Worm (Caenorhabditis elegans): ENCODE measurements around the gene F55H2.8.

The F55H2.8 gene

DNA sequence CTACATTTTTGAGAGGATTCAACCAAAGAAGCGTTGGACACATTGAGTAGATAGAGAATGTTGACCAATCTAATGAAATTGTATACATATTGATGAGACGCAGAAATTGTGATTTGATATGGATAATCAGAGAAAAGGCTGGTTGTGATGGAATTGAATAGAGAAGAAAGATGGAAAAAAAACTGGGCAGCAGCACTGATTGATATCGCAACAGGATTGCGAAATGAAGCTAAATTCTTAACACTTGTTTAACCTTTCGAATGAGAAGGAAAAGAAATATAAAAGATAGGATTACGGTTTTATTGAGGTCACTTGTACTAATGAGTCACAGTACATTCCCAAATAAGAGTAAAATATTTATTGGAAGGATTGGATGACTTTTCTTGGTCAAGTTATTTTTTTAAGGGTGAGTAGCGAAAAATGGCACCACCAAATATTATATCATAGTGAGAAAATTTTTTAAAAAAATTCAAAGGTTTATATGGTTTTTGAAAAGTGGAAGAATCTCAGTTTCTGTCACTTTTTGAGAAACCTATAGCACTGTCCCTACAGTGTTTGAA is 11.4 kb upstream of the F55H2.8 start (continued):
- no peak for TF ChIP-seq egl-5 (tag; optimal IDR thresholded peaks at IDR 0.05)
- TF ChIP-seq elt-3 (tag; optimal IDR thresholded peaks at IDR 0.05) = peak in 2 of 3 experiments; percentile 70 to 78
- TF ChIP-seq mdl-1 (tag; optimal IDR thresholded peaks at IDR 0.05) = no peak
- no peak for TF ChIP-seq ceh-82 (tag; optimal IDR thresholded peaks at IDR 0.05)
- no peak for TF ChIP-seq eor-1 (tag; optimal IDR thresholded peaks at IDR 0.05)
- no peak for TF ChIP-seq aly-2 (tag; optimal IDR thresholded peaks at IDR 0.05)
- no peak for TF ChIP-seq ceh-9 (tag; optimal IDR thresholded peaks at IDR 0.05)
- TF ChIP-seq jun-1 (tag; optimal IDR thresholded peaks at IDR 0.05) = no peak

DNA sequence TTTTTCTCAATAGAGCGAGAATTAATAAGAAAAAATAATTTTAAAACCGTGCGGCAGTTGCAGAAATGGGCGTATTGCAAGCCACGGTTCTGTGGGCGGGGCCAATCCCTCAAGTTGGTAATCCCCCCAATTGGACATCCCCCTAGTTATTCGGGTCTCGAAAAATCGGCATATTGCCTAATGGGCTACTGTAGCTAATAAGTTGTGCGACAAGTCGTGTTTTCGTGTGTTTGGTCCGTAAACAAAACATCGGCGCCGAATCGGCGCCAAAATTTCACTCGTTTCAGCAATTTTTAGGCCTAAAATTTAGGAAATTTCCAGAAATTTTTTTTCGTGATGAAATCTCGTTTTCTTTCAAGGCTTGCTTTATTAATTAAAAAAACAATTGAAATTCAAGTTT is 9.3 kb upstream of the F55H2.8 start:
- no peak for TF ChIP-seq tbx-2 (tag; optimal IDR thresholded peaks at IDR 0.05)
- TF ChIP-seq fkh-10 (GFP tag; optimal IDR thresholded peaks at IDR 0.05) = no peak
- no peak for TF ChIP-seq mdl-1 (tag; optimal IDR thresholded peaks at IDR 0.05)
- TF ChIP-seq mml-1 (tag; optimal IDR thresholded peaks at IDR 0.05) = no peak
- no peak for TF ChIP-seq pha-4 (tag; optimal IDR thresholded peaks at IDR 0.05)
- TF ChIP-seq jun-1 (tag; optimal IDR thresholded peaks at IDR 0.05) = no peak
- TF ChIP-seq nhr-28 (tag; optimal IDR thresholded peaks at IDR 0.05) = no peak
- TF ChIP-seq ceh-82 (tag; optimal IDR thresholded peaks at IDR 0.05) = no peak
- no peak for TF ChIP-seq lsy-12 (tag; optimal IDR thresholded peaks at IDR 0.05)
- no peak for TF ChIP-seq hmg-11 (tag; optimal IDR thresholded peaks at IDR 0.05)
- no peak for TF ChIP-seq elt-2 (tag; optimal IDR thresholded peaks at IDR 0.05)
- no peak for TF ChIP-seq skn-1 (tag; optimal IDR thresholded peaks at IDR 0.05)

DNA sequence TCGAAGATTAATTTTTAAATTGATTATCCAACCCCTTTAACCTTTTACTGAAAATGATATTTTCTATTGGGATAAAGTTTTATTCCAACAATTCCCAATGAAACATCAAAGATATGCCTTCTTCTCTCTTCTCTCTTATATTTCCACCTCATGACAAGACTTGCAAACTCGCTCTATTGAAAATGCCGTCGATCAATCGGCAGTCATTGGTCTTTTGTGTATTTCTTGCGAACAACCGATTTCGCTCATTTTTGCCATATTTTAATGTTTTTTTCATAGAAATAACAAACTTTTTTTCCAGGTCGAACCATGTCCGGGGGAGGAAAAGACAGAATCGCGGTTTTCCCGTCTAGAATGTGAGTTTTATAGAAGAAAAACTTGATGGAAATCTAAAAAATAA is 5.9 kb upstream of the F55H2.8 start, which contains the start of gene vha-14:
vha-14 (plus strand) TSS at position 302 of the 400 bp plus-strand sequence.
- TF ChIP-seq pqm-1 (tag; optimal IDR thresholded peaks at IDR 0.05) (peak; percentile 31), ztf-4 (tag; optimal IDR thresholded peaks at IDR 0.05) (no peak), nhr-25 (tag; optimal IDR thresholded peaks at IDR 0.05) (peak; percentile 56), hmg-11 (tag; optimal IDR thresholded peaks at IDR 0.05) (peak; percentile 40), nhr-12 (tag; optimal IDR thresholded peaks at IDR 0.05) (no peak), snpc-4 (tag; optimal IDR thresholded peaks at IDR 0.05) (peak; percentile 8), nhr-67 (tag; optimal IDR thresholded peaks at IDR 0.05) (no peak), elt-2 (tag; optimal IDR thresholded peaks at IDR 0.05) (peak; percentile 28), elt-1 (tag; optimal IDR thresholded peaks at IDR 0.05) (no peak), nhr-23 (tag; optimal IDR thresholded peaks at IDR 0.05) (peak; percentile 8), nhr-28 (tag; optimal IDR thresholded peaks at IDR 0.05) (no peak), egl-27 (tag; optimal IDR thresholded peaks at IDR 0.05) (no peak), fos-1 (tag; optimal IDR thresholded peaks at IDR 0.05) (no peak), nfya-1 (tag; optimal IDR thresholded peaks at IDR 0.05; ENCODE audit: insufficient read depth) (peak; percentile 73), ztf-11 (tag; optimal IDR thresholded peaks at IDR 0.05) (no peak), ceh-28 (tag; optimal IDR thresholded peaks at IDR 0.05) (peak; percentile 6), lin-15B (tag; optimal IDR thresholded peaks at IDR 0.05) (peak; percentile 78), pha-4 (tag; optimal IDR thresholded peaks at IDR 0.05) (peak; percentile 70), nhr-76 (tag; optimal IDR thresholded peaks at IDR 0.05) (no peak), lin-39 (tag; optimal IDR thresholded peaks at IDR 0.05) (peak; percentile 55), daf-12 (tag; optimal IDR thresholded peaks at IDR 0.05) (no peak), ama-1 (optimal IDR thresholded peaks at IDR 0.05) (peak; percentile 3), egl-5 (tag; optimal IDR thresholded peaks at IDR 0.05) (no peak), fkh-2 (tag; optimal IDR thresholded peaks at IDR 0.05) (no peak), nhr-77 (tag; optimal IDR thresholded peaks at IDR 0.05) (no peak), ceh-16 (tag; optimal IDR thresholded peaks at IDR 0.05) (no peak)

DNA sequence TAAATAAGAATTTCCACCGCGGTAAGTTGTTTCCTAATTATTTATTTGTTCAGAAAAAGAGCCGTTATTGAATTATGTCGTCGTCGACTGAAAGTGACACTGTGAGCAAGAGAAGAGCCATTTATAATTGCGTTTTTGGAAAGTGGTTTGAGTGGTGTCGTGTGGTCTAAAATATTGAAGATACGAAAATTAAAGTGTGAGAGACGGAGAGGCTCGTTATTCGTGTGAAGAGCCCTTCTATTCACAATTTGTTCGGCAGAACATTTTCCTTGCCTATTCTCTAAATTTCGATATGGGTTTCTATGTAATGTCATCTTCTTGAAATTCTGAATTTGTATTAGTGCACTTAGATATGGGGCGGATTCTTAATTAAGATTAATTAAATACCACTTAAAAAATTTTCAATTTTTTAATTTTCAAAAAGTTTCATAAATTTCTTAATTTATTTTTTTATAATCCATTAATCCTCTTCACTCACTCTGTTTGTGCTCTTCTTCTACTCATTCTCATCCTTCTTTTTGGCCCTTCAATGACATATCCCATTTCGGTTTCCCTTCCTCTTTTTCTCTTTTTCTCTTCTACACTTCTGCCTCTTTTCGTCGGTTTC is 3.8 kb upstream of the F55H2.8 start:
- TF ChIP-seq nhr-23 (tag; optimal IDR thresholded peaks at IDR 0.05) (peak; percentile 3), lin-15B (tag; optimal IDR thresholded peaks at IDR 0.05) (no peak), ztf-4 (tag; optimal IDR thresholded peaks at IDR 0.05) (peak; percentile 47), aly-2 (tag; optimal IDR thresholded peaks at IDR 0.05) (no peak), pha-4 (tag; optimal IDR thresholded peaks at IDR 0.05) (peak; percentile 3), egl-5 (tag; optimal IDR thresholded peaks at IDR 0.05) (no peak), daf-12 (tag; optimal IDR thresholded peaks at IDR 0.05) (no peak), mml-1 (tag; optimal IDR thresholded peaks at IDR 0.05) (no peak), nhr-43 (tag; optimal IDR thresholded peaks at IDR 0.05; ENCODE audit: poor library complexity, severe bottlenecking) (peak; percentile 50), unc-62 (GFP tag; optimal IDR thresholded peaks at IDR 0.05) (no peak), nhr-77 (tag; optimal IDR thresholded peaks at IDR 0.05) (peak; percentile 59), ceh-82 (tag; optimal IDR thresholded peaks at IDR 0.05) (no peak), ztf-11 (tag; optimal IDR thresholded peaks at IDR 0.05) (no peak), nhr-76 (tag; optimal IDR thresholded peaks at IDR 0.05) (no peak), fkh-2 (tag; optimal IDR thresholded peaks at IDR 0.05) (no peak), ama-1 (optimal IDR thresholded peaks at IDR 0.05) (peak; percentile 78), tbx-2 (tag; optimal IDR thresholded peaks at IDR 0.05) (peak; percentile 28), nfya-1 (tag; optimal IDR thresholded peaks at IDR 0.05; ENCODE audit: insufficient read depth) (peak; percentile 31), nhr-237 (tag; optimal IDR thresholded peaks at IDR 0.05) (no peak), R02D3.7 (tag; optimal IDR thresholded peaks at IDR 0.05) (no peak), jun-1 (tag; optimal IDR thresholded peaks at IDR 0.05) (no peak), elt-2 (tag; optimal IDR thresholded peaks at IDR 0.05) (peak; percentile 29), lsy-12 (tag; optimal IDR thresholded peaks at IDR 0.05) (peak; percentile 49), nhr-28 (tag; optimal IDR thresholded peaks at IDR 0.05) (no peak)

Measured in whole organism, L3 larva.